Worm (Caenorhabditis elegans) whole organism, midembryonic: ENCODE measurements around the gene F57B1.6.

Experiments
- T22C8.4 ChIP-seq: fragments of 200-800 bp; sonication (Bioruptor generic); IDR thresholded peaks from 2 replicates; pipeline ENCODE4 v1.3.6; 2022; ENCODE audit warnings: missing genetic modification characterization, missing compliant biosample characterization
- cog-1 ChIP-seq: sonication (generic microtip); optimal IDR thresholded peaks from 2 replicates; lab custom pipeline; 2016; ENCODE audit warnings: missing genetic modification characterization, missing compliant biosample characterization
- flt-1 ChIP-seq: fragments of 200-800 bp; sonication (Bioruptor generic); IDR thresholded peaks from 2 replicates; pipeline ENCODE4 v1.3.6; 2022; ENCODE audit warnings: missing genetic modification characterization, missing compliant biosample characterization
- klf-2 ChIP-seq: fragments of 200-800 bp; sonication (Bioruptor generic); conservative IDR thresholded peaks from 2 replicates; pipeline ENCODE4 v1.3.6; 2022; ENCODE audit warnings: missing genetic modification reagents, missing genetic modification characterization, missing compliant biosample characterization
- med-1 ChIP-seq: sonication (generic microtip); optimal IDR thresholded peaks from 2 replicates; lab custom pipeline; 2017; ENCODE audit warnings: missing genetic modification characterization, mild to moderate bottlenecking, missing compliant biosample characterization, antibody characterized with exemption, missing genetic modification reagents; ENCODE audit not compliant: insufficient read depth
- ref-1 ChIP-seq: fragments of 200-800 bp; sonication (Bioruptor generic); conservative IDR thresholded peaks from 2 replicates; pipeline ENCODE4 v1.3.6; 2022; ENCODE audit warnings: missing genetic modification reagents, missing genetic modification characterization, missing compliant biosample characterization
- tab-1 ChIP-seq: fragments of 200-800 bp; sonication (Bioruptor generic); IDR thresholded peaks from 2 replicates; pipeline ENCODE4 v1.3.6; 2022; ENCODE audit warnings: missing genetic modification characterization, missing compliant biosample characterization
- ztf-23 ChIP-seq: fragments of 200-800 bp; sonication (Bioruptor generic); IDR thresholded peaks from 2 replicates; pipeline ENCODE4 v1.3.6; 2022; ENCODE audit warnings: missing genetic modification reagents, missing genetic modification characterization, missing compliant biosample characterization
- ztf-29 ChIP-seq: fragments of 200-800 bp; sonication (Bioruptor generic); IDR thresholded peaks from 2 replicates; pipeline ENCODE4 v1.3.6; 2022; ENCODE audit warnings: missing genetic modification reagents, missing genetic modification characterization, missing compliant biosample characterization

DNA sequence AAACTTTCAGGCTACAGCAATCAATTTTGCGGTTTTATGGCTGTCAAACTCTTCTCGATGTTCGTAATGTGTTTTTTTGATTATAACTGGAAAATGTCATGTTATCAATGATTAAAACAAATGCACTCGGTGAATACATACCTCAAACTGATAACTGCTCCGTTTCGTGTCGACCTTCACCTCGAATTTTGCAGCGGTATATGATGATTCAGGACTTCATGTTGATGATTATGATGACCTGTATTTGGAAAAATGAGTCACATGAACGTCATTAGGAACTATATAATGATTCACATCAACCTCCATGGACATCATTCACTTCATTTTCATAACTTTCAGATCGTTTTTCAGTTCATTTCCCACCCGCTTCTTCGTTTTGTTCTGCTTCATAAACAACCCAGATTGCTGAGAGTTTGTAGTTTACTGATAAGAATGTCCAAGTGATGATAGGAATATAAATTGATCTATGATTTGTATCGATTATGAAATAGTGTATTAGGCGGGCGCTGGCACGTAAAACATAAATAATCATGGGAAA, 53.4 kb downstream of the F57B1.6 start:
- TF ChIP-seq tab-1 (GFP tag; lab: Robert Waterston, UW) (no peak), ztf-29 (no peak), ztf-23 (GFP tag; lab: Robert Waterston, UW) (no peak), flt-1 (GFP tag; lab: Robert Waterston, UW) (no peak), T22C8.4 (GFP tag; lab: Robert Waterston, UW) (no peak), med-1 (GFP tag; lab: Kevin White, UChicago) (no peak), klf-2 (no peak), ref-1 (no peak), cog-1 (tag; lab: Kevin White, UChicago) (no peak)
